Fruit fly (Drosophila melanogaster): ENCODE results near the gene CG42395.
A peak's percentile ranks its signal among the peaks of the same experiment; 100 is the strongest.

CG42395 gene

dm6 chrX:9582659-9583317, 6.7 kb upstream of the CG42395 start (continued):
- TF ChIP-seq CG6792 (GFP tag; optimal IDR thresholded peaks at IDR 0.05) (peak; percentile 65), salr (GFP tag; optimal IDR thresholded peaks at IDR 0.05) (peak in 1 of 2 experiments; percentile 65), CG16779 (tag; optimal IDR thresholded peaks at IDR 0.05) (no peak), Ets21C (GFP tag; optimal IDR thresholded peaks at IDR 0.05) (peak; percentile 15), vri (GFP tag; optimal IDR thresholded peaks at IDR 0.05) (peak; percentile 26), CG10669 (GFP tag; optimal IDR thresholded peaks at IDR 0.05) (peak; percentile 66), CG4318 (GFP tag; optimal IDR thresholded peaks at IDR 0.05) (peak; percentile 33), CG34406 (GFP tag; optimal IDR thresholded peaks at IDR 0.05) (peak; percentile 68), CG11762 (GFP tag; optimal IDR thresholded peaks at IDR 0.05; ENCODE audit: insufficient read depth) (no peak), pdm3 (GFP tag; optimal IDR thresholded peaks at IDR 0.05) (peak; percentile 72), CG3919 (GFP tag; optimal IDR thresholded peaks at IDR 0.05) (peak; percentile 64), CG15336 (GFP tag; IDR thresholded peaks at IDR 0.05) (peak; percentile 61), Eip93F (GFP tag; optimal IDR thresholded peaks at IDR 0.05) (peak; percentile 65), acj6 (GFP tag; optimal IDR thresholded peaks at IDR 0.05) (peak; percentile 58), CG32006 (GFP tag; optimal IDR thresholded peaks at IDR 0.05) (peak; percentile 81)

dm6 chrX:9581869-9582268, 5.8 kb upstream of the CG42395 start:
- peak; percentile 35 for TF ChIP-seq ss (GFP tag; optimal IDR thresholded peaks at IDR 0.05)
- TF ChIP-seq CG9139 (GFP tag; optimal IDR thresholded peaks at IDR 0.05) = peak; percentile 4
- peak; percentile 79 for TF ChIP-seq Eip78C (GFP tag)
- TF ChIP-seq Blimp-1 (GFP tag; optimal IDR thresholded peaks at IDR 0.05) = peak; percentile 81
- peak; percentile 37 for TF ChIP-seq CG8319 (GFP tag; optimal IDR thresholded peaks at IDR 0.05)
- TF ChIP-seq svp (GFP tag) = peak; percentile 62
- no peak for TF ChIP-seq Sox102F (GFP tag; optimal IDR thresholded peaks at IDR 0.05)
- peak; percentile 9; the same call in 1 of the 2 replicates for TF ChIP-seq CG15336 (GFP tag; IDR thresholded peaks at IDR 0.05)
- TF ChIP-seq Lpt (GFP tag; optimal IDR thresholded peaks at IDR 0.05) = peak; percentile 13
- peak; percentile 56 for TF ChIP-seq dsx (GFP tag; optimal IDR thresholded peaks at IDR 0.05; ENCODE audit: poor library complexity, severe bottlenecking)
- no peak for TF ChIP-seq CG1621 (tag; optimal IDR thresholded peaks at IDR 0.05)
- peak; percentile 22 for TF ChIP-seq topi (GFP tag; optimal IDR thresholded peaks at IDR 0.05)
- TF ChIP-seq Gug (GFP tag; IDR thresholded peaks at IDR 0.05) = no peak

dm6 chrX:9580544-9580943, 4.5 kb upstream of the CG42395 start:
- no peak for TF ChIP-seq salr (GFP tag; optimal IDR thresholded peaks at IDR 0.05)
- 0 out of 3 replicates have a peak, but pooled peaks have one; percentile 16 for TF ChIP-seq eg (GFP tag; IDR thresholded peaks at IDR 0.05)
- TF ChIP-seq Hr39 (GFP tag; optimal IDR thresholded peaks at IDR 0.05) = no peak
- TF ChIP-seq Eip78C (GFP tag) = no peak
- no peak for TF ChIP-seq Ets96B (tag; optimal IDR thresholded peaks at IDR 0.05)
- TF ChIP-seq fd85E (GFP tag; optimal IDR thresholded peaks at IDR 0.05) = no peak
- TF ChIP-seq OdsH (GFP tag; optimal IDR thresholded peaks at IDR 0.05) = no peak
- TF ChIP-seq Eip75B (GFP tag; optimal IDR thresholded peaks at IDR 0.05) = peak; percentile 13
- no peak for TF ChIP-seq CG32006 (GFP tag; optimal IDR thresholded peaks at IDR 0.05)
- no peak for TF ChIP-seq CG16779 (tag; optimal IDR thresholded peaks at IDR 0.05)
- no peak for TF ChIP-seq Gug (GFP tag; IDR thresholded peaks at IDR 0.05)
- no peak for TF ChIP-seq Smox (GFP tag; optimal IDR thresholded peaks at IDR 0.05)
- TF ChIP-seq CG8119 (GFP tag; IDR thresholded peaks at IDR 0.05) = 0 out of 3 replicates have a peak, but pooled peaks have one; percentile 17
- no peak for TF ChIP-seq svp (GFP tag)
- peak; percentile 77 for TF ChIP-seq Blimp-1 (GFP tag; optimal IDR thresholded peaks at IDR 0.05)
- no peak for TF ChIP-seq Lpt (GFP tag; optimal IDR thresholded peaks at IDR 0.05)
- peak; percentile 15 for TF ChIP-seq dsx (GFP tag; optimal IDR thresholded peaks at IDR 0.05; ENCODE audit: poor library complexity, severe bottlenecking)
- TF ChIP-seq CG1621 (tag; optimal IDR thresholded peaks at IDR 0.05) = no peak
- TF ChIP-seq CG8632 (GFP tag; optimal IDR thresholded peaks at IDR 0.05) = no peak
- no peak for TF ChIP-seq net (GFP tag; optimal IDR thresholded peaks at IDR 0.05)
- TF ChIP-seq Sox15 (GFP tag; optimal IDR thresholded peaks at IDR 0.05) = no peak
- TF ChIP-seq esn (GFP tag; optimal IDR thresholded peaks at IDR 0.05) = no peak
- TF ChIP-seq CG6163 (GFP tag; IDR thresholded peaks at IDR 0.05) = no peak
- peak; percentile 52 to 72 for TF ChIP-seq ss (GFP tag; optimal IDR thresholded peaks at IDR 0.05)
- TF ChIP-seq CG3919 (GFP tag; optimal IDR thresholded peaks at IDR 0.05) = no peak
